Worm (Caenorhabditis elegans): ENCODE results near the gene C14B9.10.

Gene C14B9.10

DNA sequence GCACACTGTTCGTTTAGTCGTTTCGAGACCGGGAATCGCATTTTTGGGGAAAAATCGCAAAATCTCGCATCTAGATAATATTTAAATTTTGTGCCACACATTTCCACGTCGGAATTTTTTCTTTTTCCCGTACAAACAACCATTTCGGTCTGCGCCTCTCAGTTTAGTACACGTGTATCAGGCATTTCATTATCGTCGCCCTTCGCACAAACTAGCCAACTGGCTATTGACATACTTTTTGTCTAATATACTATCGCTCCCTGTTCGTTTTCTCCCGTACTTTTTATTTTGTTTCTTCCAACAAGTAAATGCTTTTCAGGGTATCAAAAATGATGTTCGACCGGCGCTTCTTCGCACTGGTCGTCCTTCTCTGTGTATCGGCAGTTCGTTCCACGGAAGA is 2.7 kb downstream of the C14B9.10 start, which contains the start of gene C14B9.2:
Gene C14B9.2 (plus strand): TSS at position 320 of the 400 bp plus-strand sequence.
- TF ChIP-seq lsy-2 (tag; optimal IDR thresholded peaks at IDR 0.05) = no peak
- TF ChIP-seq xbp-1 (tag; optimal IDR thresholded peaks at IDR 0.05) = peak; percentile 50
- no peak for TF ChIP-seq ces-1 (GFP tag; optimal IDR thresholded peaks at IDR 0.05)

DNA sequence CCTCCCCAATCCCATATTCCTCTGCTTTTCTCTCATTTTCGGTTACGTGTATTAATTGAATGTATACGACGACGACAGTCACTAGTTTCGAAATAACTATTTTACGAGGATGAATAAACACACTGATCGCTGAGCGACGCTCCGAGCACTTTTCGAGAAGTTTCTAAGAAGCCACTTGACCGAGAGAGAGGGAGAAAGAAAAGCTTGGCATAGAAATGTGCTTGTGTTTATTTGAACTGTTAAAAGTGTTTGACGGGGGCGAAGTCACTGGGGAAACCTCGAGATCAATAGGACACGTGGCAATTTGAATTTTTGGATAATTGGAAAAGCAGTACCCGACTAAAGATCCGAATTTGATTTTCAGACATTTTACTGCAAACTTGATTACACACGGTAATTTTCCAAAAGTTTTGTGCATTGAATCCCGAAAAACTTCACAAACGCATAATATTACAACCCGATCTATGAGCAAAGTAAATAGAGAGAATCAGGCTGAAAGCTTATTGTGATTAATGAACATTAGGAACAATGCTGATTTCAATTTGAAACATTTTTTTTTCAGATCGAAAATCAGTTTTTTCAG is 6.0 kb downstream of the C14B9.10 start:
- TF ChIP-seq aly-2 (tag; optimal IDR thresholded peaks at IDR 0.05) (peak; percentile 23), grh-1 (GFP tag; IDR thresholded peaks at IDR 0.05) (no peak), sup-37 (GFP tag; optimal IDR thresholded peaks at IDR 0.05) (peak; percentile 16), nhr-77 (tag; optimal IDR thresholded peaks at IDR 0.05) (peak; percentile 37), lsy-2 (tag; optimal IDR thresholded peaks at IDR 0.05) (no peak), skn-1 (tag; optimal IDR thresholded peaks at IDR 0.05) (peak; percentile 16), nhr-71 (tag; optimal IDR thresholded peaks at IDR 0.05) (peak; percentile 49), unc-86 (tag; optimal IDR thresholded peaks at IDR 0.05) (no peak), efl-1 (optimal IDR thresholded peaks at IDR 0.05) (no peak), efl-1 (GFP tag; optimal IDR thresholded peaks at IDR 0.05 in 1 of 2) (peak in 1 of 2 experiments; percentile 88), rnt-1 (tag; optimal IDR thresholded peaks at IDR 0.05) (peak; percentile 3), hlh-17 (GFP tag; optimal IDR thresholded peaks at IDR 0.05; ENCODE audit: borderline replicate concordance) (no peak), tbx-2 (tag; optimal IDR thresholded peaks at IDR 0.05) (peak; percentile 42), snpc-4 (tag; optimal IDR thresholded peaks at IDR 0.05) (no peak), swsn-7 (tag; optimal IDR thresholded peaks at IDR 0.05) (peak; percentile 15), fkh-8 (tag; optimal IDR thresholded peaks at IDR 0.05) (no peak), nhr-19 (GFP tag; conservative IDR thresholded peaks at IDR 0.05) (peak; percentile 44), mdl-1 (tag; optimal IDR thresholded peaks at IDR 0.05) (peak in 1 of 2 experiments; percentile 34), ets-5 (GFP tag; IDR thresholded peaks at IDR 0.05) (no peak), lin-14 (GFP tag; optimal IDR thresholded peaks at IDR 0.05) (no peak), nhr-20 (tag; optimal IDR thresholded peaks at IDR 0.05) (peak; percentile 39)

DNA sequence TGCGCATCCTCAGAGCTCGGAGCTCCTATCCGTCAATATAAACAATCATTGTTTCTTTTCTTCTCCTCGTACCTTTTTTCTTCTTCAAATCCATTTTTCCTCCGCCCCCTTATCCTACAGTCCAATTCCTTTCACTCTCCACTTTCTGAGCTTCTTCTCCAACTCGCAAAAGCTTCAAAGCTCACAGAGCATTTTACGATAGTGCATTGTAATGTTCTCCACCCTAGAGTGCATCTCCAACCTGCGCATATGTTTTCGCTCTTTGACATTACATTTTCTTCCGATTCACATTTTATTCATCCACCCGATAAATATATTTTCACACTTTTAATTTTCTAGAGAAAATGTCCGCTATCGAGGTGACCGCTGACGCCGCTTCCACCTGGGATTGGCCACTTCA is 7.1 kb downstream of the C14B9.10 start, which contains the start of gene hsp-12.2:
Gene hsp-12.2 (plus strand): TSS at position 301 of the 400 bp plus-strand sequence.
- TF ChIP-seq efl-1 (optimal IDR thresholded peaks at IDR 0.05) = no peak
- peak in 1 of 2 experiments; percentile 68 for TF ChIP-seq efl-1 (GFP tag; optimal IDR thresholded peaks at IDR 0.05 in 1 of 2)
- TF ChIP-seq swsn-7 (tag; optimal IDR thresholded peaks at IDR 0.05) = no peak
- TF ChIP-seq nhr-11 (tag; optimal IDR thresholded peaks at IDR 0.05) = no peak
- no peak for TF ChIP-seq elt-3 (tag; optimal IDR thresholded peaks at IDR 0.05)
- TF ChIP-seq snpc-4 (tag; optimal IDR thresholded peaks at IDR 0.05) = no peak
- TF ChIP-seq unc-130 (tag; optimal IDR thresholded peaks at IDR 0.05) = no peak

DNA sequence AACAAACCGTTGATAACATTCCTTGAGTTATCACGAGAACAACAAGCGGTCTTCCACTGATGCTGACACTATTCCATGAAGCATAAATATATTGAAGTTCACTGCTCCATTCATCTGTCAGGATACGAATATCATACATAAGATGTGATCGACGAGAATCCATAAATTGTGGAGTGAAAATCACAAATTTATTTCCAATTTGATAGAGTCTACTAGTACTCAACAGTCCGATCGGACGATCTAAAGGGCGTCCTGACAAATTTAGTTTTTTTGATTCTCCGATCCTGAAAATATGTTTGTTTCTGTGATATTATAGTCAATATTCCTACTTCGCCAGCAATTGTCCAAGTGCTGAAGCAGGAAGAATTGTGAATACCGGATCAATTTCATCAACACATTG is 11.6 kb downstream of the C14B9.10 start:
- TF ChIP-seq unc-130 (tag; optimal IDR thresholded peaks at IDR 0.05) (no peak), nhr-237 (tag; optimal IDR thresholded peaks at IDR 0.05) (no peak), ceh-90 (tag; optimal IDR thresholded peaks at IDR 0.05) (no peak), dpl-1 (GFP tag; optimal IDR thresholded peaks at IDR 0.05) (no peak), tlp-1 (tag; optimal IDR thresholded peaks at IDR 0.05) (no peak), sox-4 (tag; optimal IDR thresholded peaks at IDR 0.05) (no peak), ama-1 (optimal IDR thresholded peaks at IDR 0.05) (no peak), pax-3 (tag; optimal IDR thresholded peaks at IDR 0.05) (no peak), unc-62 (GFP tag; optimal IDR thresholded peaks at IDR 0.05) (no peak), egl-27 (tag; optimal IDR thresholded peaks at IDR 0.05) (no peak), fos-1 (tag; optimal IDR thresholded peaks at IDR 0.05) (no peak), C34B4.2 (tag; optimal IDR thresholded peaks at IDR 0.05) (no peak), lin-39 (tag; optimal IDR thresholded peaks at IDR 0.05) (no peak), nhr-12 (tag; optimal IDR thresholded peaks at IDR 0.05) (no peak), hpl-2 (GFP tag; optimal IDR thresholded peaks at IDR 0.05) (no peak), ets-5 (GFP tag; IDR thresholded peaks at IDR 0.05) (no peak), swsn-7 (tag; optimal IDR thresholded peaks at IDR 0.05) (no peak), nhr-19 (GFP tag; conservative IDR thresholded peaks at IDR 0.05) (no peak), zip-4 (GFP tag; optimal IDR thresholded peaks at IDR 0.05) (no peak), pag-3 (tag; optimal IDR thresholded peaks at IDR 0.05; ENCODE audit: borderline replicate concordance, insufficient read depth) (no peak)

All from whole organism, L1 larva.